1 fruit fly cellular context compared by ENCODE assay signal in the genomic region with DNA sequence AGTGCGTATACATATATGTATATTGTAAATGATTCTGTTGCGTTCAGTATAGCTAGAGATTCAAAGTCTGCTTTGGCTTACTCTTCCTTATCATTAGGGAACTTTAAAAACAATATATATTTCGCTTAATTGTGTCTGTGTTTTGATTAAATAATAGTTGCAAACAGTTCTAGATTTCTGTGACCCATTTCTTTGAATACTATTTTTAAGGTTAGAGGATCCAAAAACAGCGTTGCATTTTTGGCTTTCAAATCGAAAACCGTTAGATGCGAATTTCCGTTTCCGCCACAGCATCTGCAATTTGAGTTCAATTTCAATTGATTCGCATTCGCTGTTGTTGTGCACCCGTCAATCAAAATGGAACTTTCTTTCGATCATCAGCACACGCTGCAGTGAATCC.
A peak's percentile ranks its signal among the peaks of the same experiment; 100 is the strongest.
TF ChIP-seq lines count a peak whose summit lies in the region.

No protein-coding gene starts in this region.

TF ChIP-seq in whole organism, prepupa, 60 proteins besides CTCF, POLR2A, EP300 and RAD21 (continued from another document):
- TF ChIP-seq CG8632 (GFP tag; optimal IDR thresholded peaks at IDR 0.05; lab: Kevin White, UChicago) (no peak), cyc (GFP tag; optimal IDR thresholded peaks at IDR 0.05; lab: Kevin White, UChicago) (no peak), Hr4 (GFP tag; optimal IDR thresholded peaks at IDR 0.05; lab: Kevin White, UChicago) (peak; percentile 54), Hr39 (GFP tag; optimal IDR thresholded peaks at IDR 0.05; lab: Kevin White, UChicago) (no peak), Smox (GFP tag; optimal IDR thresholded peaks at IDR 0.05; lab: Kevin White, UChicago) (no peak), CG34406 (GFP tag; optimal IDR thresholded peaks at IDR 0.05; lab: Kevin White, UChicago) (peak; percentile 10), CG11762 (GFP tag; optimal IDR thresholded peaks at IDR 0.05; lab: Kevin White, UChicago; ENCODE audit: insufficient read depth) (peak; percentile 14), CG6808 (GFP tag; optimal IDR thresholded peaks at IDR 0.05; lab: Kevin White, UChicago) (peak; percentile 53), CG1621 (tag; optimal IDR thresholded peaks at IDR 0.05; lab: Kevin White, UChicago) (no peak), salr (GFP tag; optimal IDR thresholded peaks at IDR 0.05; lab: Kevin White, UChicago) (peak in 1 of 2 experiments; percentile 31), vri (GFP tag; optimal IDR thresholded peaks at IDR 0.05; lab: Kevin White, UChicago) (no peak), fd85E (GFP tag; optimal IDR thresholded peaks at IDR 0.05; lab: Kevin White, UChicago) (no peak), Sox14 (GFP tag; optimal IDR thresholded peaks at IDR 0.05; lab: Kevin White, UChicago) (peak; percentile 27), Eip78C (GFP tag; lab: Kevin White, UChicago) (peak; percentile 60), CG31627 (GFP tag; optimal IDR thresholded peaks at IDR 0.05; lab: Kevin White, UChicago) (no peak), svp (GFP tag; lab: Kevin White, UChicago) (no peak), CG9139 (GFP tag; optimal IDR thresholded peaks at IDR 0.05; lab: Kevin White, UChicago) (no peak), CG8319 (GFP tag; optimal IDR thresholded peaks at IDR 0.05; lab: Kevin White, UChicago) (no peak), OdsH (GFP tag; optimal IDR thresholded peaks at IDR 0.05; lab: Kevin White, UChicago) (peak; percentile 19)
TF ChIP-seq in whole organism, prepupa: peak in this region for 25.
